Fruit fly (Drosophila melanogaster) whole organism, wandering third instar larva: ENCODE results near the gene CG11723.
A peak's percentile ranks its signal among the peaks of the same experiment; 100 is the strongest.

Experiments
- Abd-B ChIP-seq: fragments of >200 bp; optimal IDR thresholded peaks from 2 replicates; lab custom pipeline; 2017; ENCODE audit warnings: missing biosample characterization, missing genetic modification characterization
- CG32264 ChIP-seq: fragments of 200-800 bp; sonication (Bioruptor generic); optimal IDR thresholded peaks from 2 replicates; lab custom pipeline; 2016; ENCODE audit warnings: missing biosample characterization, missing genetic modification characterization
- CG9705 ChIP-seq: fragments of 200-800 bp; sonication (Bioruptor generic); optimal IDR thresholded peaks from 2 replicates; lab custom pipeline; 2018; ENCODE audit warnings: missing biosample characterization, mild to moderate bottlenecking, missing genetic modification characterization
- CrebA ChIP-seq: fragments of 200-800 bp; sonication (Bioruptor generic); optimal IDR thresholded peaks from 2 replicates; lab custom pipeline; 2016; ENCODE audit warnings: missing biosample characterization, mild to moderate bottlenecking, missing genetic modification characterization, borderline replicate concordance
- Dfd ChIP-seq: fragments of >200 bp; optimal IDR thresholded peaks from 2 replicates; lab custom pipeline; 2017; ENCODE audit warnings: missing biosample characterization, missing genetic modification characterization
- Dif ChIP-seq: fragments of 200-275, 200-300 bp; sonication (Bioruptor generic); optimal IDR thresholded peaks from 2 replicates; lab custom pipeline; 2018; ENCODE audit warnings: missing biosample characterization, missing genetic modification characterization; ENCODE audit not compliant: partially characterized antibody
- GATAd ChIP-seq: sonication (Bioruptor generic); optimal IDR thresholded peaks from 2 replicates; lab custom pipeline; 2016; ENCODE audit warnings: missing biosample characterization, missing genetic modification characterization
- HLH106 ChIP-seq: fragments of 200-800 bp; optimal IDR thresholded peaks from 3 replicates; lab custom pipeline; 2019; ENCODE audit warnings: missing biosample characterization, mild to moderate bottlenecking, missing genetic modification characterization, moderate library complexity
- Hnf4 ChIP-seq: fragments of 200-800 bp; sonication (Bioruptor generic); optimal IDR thresholded peaks from 2 replicates; lab custom pipeline; 2016; ENCODE audit warnings: missing biosample characterization, mild to moderate bottlenecking, missing genetic modification characterization
- Hr78 ChIP-seq: fragments of >200 bp; optimal IDR thresholded peaks from 2 replicates; lab custom pipeline; 2017; ENCODE audit warnings: missing biosample characterization, missing genetic modification characterization
- Hr83 ChIP-seq: fragments of 200-300 bp; sonication (Bioruptor generic); optimal IDR thresholded peaks from 2 replicates; lab custom pipeline; 2016; ENCODE audit warnings: missing biosample characterization, mild to moderate bottlenecking, missing genetic modification characterization, moderate library complexity; ENCODE audit not compliant: poor library complexity, severe bottlenecking
- Jra ChIP-seq: sonication (Bioruptor generic); optimal IDR thresholded peaks from 2 replicates; lab custom pipeline; 2016; ENCODE audit warnings: missing biosample characterization, missing genetic modification characterization
- Mio ChIP-seq: sonication (Bioruptor generic); optimal IDR thresholded peaks from 2 replicates; lab custom pipeline; 2016; ENCODE audit warnings: missing biosample characterization, missing genetic modification characterization
- Myc ChIP-seq: fragments of >200 bp; optimal IDR thresholded peaks from 2 replicates; lab custom pipeline; 2017
- N ChIP-seq: fragments of >200 bp; optimal IDR thresholded peaks from 2 replicates; lab custom pipeline; 2018; ENCODE audit warnings: missing biosample characterization, missing external identifiers, missing genetic modification characterization
- OdsH ChIP-seq: fragments of 200-800 bp; sonication (Bioruptor generic); optimal IDR thresholded peaks from 2 replicates; lab custom pipeline; 2016; ENCODE audit warnings: missing biosample characterization, mild to moderate bottlenecking, missing genetic modification characterization
- Rel ChIP-seq, 2 experiments: fragments of 200-800 bp; sonication (Bioruptor generic) in 1 of 2; optimal IDR thresholded peaks; 2 replicates in 1 of 2; 3 replicates in 1 of 2; lab custom pipeline; 2016 to 2019; ENCODE audit warnings: mild to moderate bottlenecking in 2 of 2, missing biosample characterization in 2 of 2, missing genetic modification characterization in 2 of 2, moderate library complexity in 1 of 2
- Sp1 ChIP-seq: fragments of 200-800 bp; sonication (Bioruptor generic); optimal IDR thresholded peaks from 3 replicates; lab custom pipeline; 2019; ENCODE audit warnings: missing biosample characterization, mild to moderate bottlenecking, missing genetic modification characterization, moderate library complexity
- Vsx2 ChIP-seq: fragments of 200-300, 225-300 bp; sonication (Bioruptor generic); optimal IDR thresholded peaks from 2 replicates; lab custom pipeline; 2018; ENCODE audit warnings: missing biosample characterization, missing genetic modification characterization; ENCODE audit not compliant: partially characterized antibody
- br ChIP-seq: fragments of 200-800 bp; sonication (Bioruptor generic); optimal IDR thresholded peaks from 2 replicates; lab custom pipeline; 2016; ENCODE audit warnings: missing biosample characterization, missing genetic modification characterization
- brk ChIP-seq: fragments of 200-800 bp; sonication (Bioruptor generic); optimal IDR thresholded peaks from 2 replicates; lab custom pipeline; 2016; ENCODE audit warnings: missing biosample characterization, mild to moderate bottlenecking, missing genetic modification characterization
- dl ChIP-seq, 2 experiments: fragments of 175-275, 200-275 bp in 1 of 2; fragments of 200-275 bp in 1 of 2; sonication (Bioruptor generic); optimal IDR thresholded peaks; lab custom pipeline; 2018; ENCODE audit warnings: mild to moderate bottlenecking in 2 of 2, missing biosample characterization in 2 of 2, missing genetic modification characterization in 2 of 2, moderate library complexity in 2 of 2; ENCODE audit not compliant: partially characterized antibody in 2 of 2, insufficient read depth in 1 of 2
- dmrt93B ChIP-seq: fragments of 200-800 bp; sonication (Bioruptor generic); optimal IDR thresholded peaks from 2 replicates; lab custom pipeline; 2018; ENCODE audit warnings: missing biosample characterization, mild to moderate bottlenecking, missing genetic modification characterization
- dsf ChIP-seq: sonication (Bioruptor generic); optimal IDR thresholded peaks from 2 replicates; lab custom pipeline; 2016; ENCODE audit warnings: missing biosample characterization, missing genetic modification characterization, borderline replicate concordance
- ey ChIP-seq: fragments of 200-800 bp; sonication (Bioruptor generic); optimal IDR thresholded peaks from 2 replicates; lab custom pipeline; 2016; ENCODE audit warnings: missing biosample characterization, missing genetic modification characterization
- foxo ChIP-seq, 2 experiments: fragments of 200-800 bp; sonication (Bioruptor generic); optimal IDR thresholded peaks; 2 replicates in 1 of 2; 3 replicates in 1 of 2; lab custom pipeline; 2016 to 2017; ENCODE audit warnings: missing biosample characterization in 2 of 2, missing genetic modification characterization in 2 of 2
- fru ChIP-seq: fragments of 200-800 bp; sonication (Bioruptor generic); optimal IDR thresholded peaks from 3 replicates; lab custom pipeline; 2016; ENCODE audit warnings: missing biosample characterization, mild to moderate bottlenecking, missing genetic modification characterization
- h ChIP-seq: fragments of 200-800 bp; sonication (Bioruptor generic); optimal IDR thresholded peaks from 3 replicates; lab custom pipeline; 2016; ENCODE audit warnings: missing biosample characterization, mild to moderate bottlenecking, missing genetic modification characterization
- jim ChIP-seq: fragments of 175-275, 200-325 bp; sonication (Bioruptor generic); optimal IDR thresholded peaks from 2 replicates; lab custom pipeline; 2016; ENCODE audit warnings: missing biosample characterization, mild to moderate bottlenecking, missing genetic modification characterization
- lola ChIP-seq: fragments of >200 bp; optimal IDR thresholded peaks from 2 replicates; lab custom pipeline; 2017; ENCODE audit warnings: missing biosample characterization, missing genetic modification characterization
- pan ChIP-seq: fragments of >200 bp; optimal IDR thresholded peaks from 2 replicates; lab custom pipeline; 2017
- psq ChIP-seq: fragments of 200-800 bp; sonication (Bioruptor generic); optimal IDR thresholded peaks from 3 replicates; lab custom pipeline; 2017; ENCODE audit warnings: missing biosample characterization, mild to moderate bottlenecking, missing genetic modification characterization, moderate library complexity
- rgr ChIP-seq: fragments of 200-800 bp; sonication (Bioruptor generic); optimal IDR thresholded peaks from 3 replicates; lab custom pipeline; 2016; ENCODE audit warnings: missing biosample characterization, mild to moderate bottlenecking, missing genetic modification characterization
- sage ChIP-seq: fragments of 200-800 bp; sonication (Bioruptor generic); optimal IDR thresholded peaks from 2 replicates; lab custom pipeline; 2016; ENCODE audit warnings: missing biosample characterization, mild to moderate bottlenecking, missing genetic modification characterization
- sv ChIP-seq: fragments of 200-800 bp; sonication (Bioruptor generic); optimal IDR thresholded peaks from 3 replicates; lab custom pipeline; 2016; ENCODE audit warnings: missing biosample characterization, missing genetic modification characterization
- tai ChIP-seq: sonication (Bioruptor generic); optimal IDR thresholded peaks from 2 replicates; lab custom pipeline; 2016; ENCODE audit warnings: missing biosample characterization, missing genetic modification characterization
- usp ChIP-seq: fragments of >200 bp; optimal IDR thresholded peaks from 2 replicates; lab custom pipeline; 2017; ENCODE audit warnings: missing biosample characterization, missing genetic modification characterization
- woc ChIP-seq: sonication (Bioruptor generic); optimal IDR thresholded peaks from 2 replicates; lab custom pipeline; 2016; ENCODE audit warnings: missing biosample characterization, mild to moderate bottlenecking, missing genetic modification characterization

The CG11723 gene

dm6 chr2L:2179366-2179765 lies 32.3 kb upstream of the CG11723 start:
- TF ChIP-seq sv (GFP tag; lab: Kevin White, UChicago) = peak; percentile 37
- peak; percentile 30 for TF ChIP-seq h (GFP tag; lab: Kevin White, UChicago)
- TF ChIP-seq Hnf4 (GFP tag; lab: Kevin White, UChicago) = no peak
- TF ChIP-seq woc (GFP tag; lab: Kevin White, UChicago) = no peak
- no peak for TF ChIP-seq dl (GFP tag; optimal IDR thresholded peaks at IDR 0.05; lab: Kevin White, UChicago; ENCODE audit: insufficient read depth in 1 of 2, partially characterized antibody in 2 of 2)

dm6 chr2L:2178810-2179143 lies 31.7 kb upstream of the CG11723 start:
- TF ChIP-seq foxo (GFP tag; optimal IDR thresholded peaks at IDR 0.05; lab: Kevin White, UChicago) (peak; percentile 14 to 34), h (GFP tag; lab: Kevin White, UChicago) (no peak), ey (GFP tag; lab: Kevin White, UChicago) (peak; percentile 13)

DNA sequence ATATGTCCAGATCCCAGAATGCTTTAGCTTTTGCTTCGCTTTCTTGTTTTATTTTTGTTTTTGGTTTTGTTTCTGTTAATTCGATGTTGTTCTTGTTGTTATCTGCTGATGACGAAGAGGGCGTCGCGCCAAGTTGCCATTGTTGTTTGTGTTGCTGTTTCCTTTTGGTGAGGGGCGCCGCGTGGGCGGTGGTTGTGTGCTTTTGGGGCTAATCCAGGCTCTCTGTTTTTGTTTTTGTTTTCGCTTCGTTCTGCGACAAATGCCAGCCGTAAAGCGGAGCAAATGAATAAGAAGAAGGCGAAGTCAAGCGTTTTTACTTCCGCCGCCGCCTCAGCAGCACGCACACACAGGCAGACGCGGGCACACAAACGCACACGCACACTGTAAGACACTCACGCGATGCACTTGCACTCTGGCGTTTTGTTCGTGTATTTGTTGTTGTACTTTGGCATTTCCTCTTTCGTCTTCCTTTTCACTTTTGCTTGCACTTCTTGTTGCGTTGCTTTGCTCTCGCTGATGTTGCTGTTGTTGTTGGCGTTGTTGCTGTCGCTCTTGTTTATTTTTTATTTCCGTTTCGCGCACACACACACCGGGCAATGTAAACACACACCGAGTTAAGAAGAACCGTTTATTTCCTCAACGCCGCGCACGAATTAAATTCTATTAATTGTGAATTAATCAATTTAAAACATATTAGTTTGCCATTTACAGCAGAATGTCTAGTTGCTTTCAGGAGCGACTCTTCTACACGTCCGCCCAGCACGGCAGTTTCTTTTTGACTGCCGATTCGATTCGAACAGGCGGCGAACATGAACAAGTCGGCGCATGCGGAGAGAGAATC lies 31.1 kb upstream of the CG11723 start, which contains the start of gene aop:
Gene aop (minus strand): TSS at position 786 of the 841 bp plus-strand sequence.
- TF ChIP-seq jim (GFP tag; lab: Kevin White, UChicago) (no peak), Dfd (GFP tag; lab: Kevin White, UChicago) (peak; percentile 50), sv (GFP tag; lab: Kevin White, UChicago) (no peak), h (GFP tag; lab: Kevin White, UChicago) (peak; percentile 50), dsf (GFP tag; lab: Kevin White, UChicago) (no peak), dl (GFP tag; optimal IDR thresholded peaks at IDR 0.05; lab: Kevin White, UChicago; ENCODE audit: insufficient read depth in 1 of 2, partially characterized antibody in 2 of 2) (peak in 1 of 2 experiments; percentile 74), usp (GFP tag; lab: Kevin White, UChicago) (no peak), Rel (GFP tag; optimal IDR thresholded peaks at IDR 0.05; lab: Kevin White, UChicago) (no peak), Rel (tag; optimal IDR thresholded peaks at IDR 0.05; lab: Kevin White, UChicago) (peak; percentile 63), rgr (GFP tag; lab: Kevin White, UChicago) (peak; percentile 59), Hnf4 (GFP tag; lab: Kevin White, UChicago) (peak; percentile 4), brk (GFP tag; lab: Kevin White, UChicago) (no peak), br (no peak), Vsx2 (GFP tag; lab: Kevin White, UChicago) (peak; percentile 54), Jra (GFP tag; lab: Kevin White, UChicago) (no peak), OdsH (GFP tag; lab: Kevin White, UChicago) (no peak), fru (GFP tag; lab: Kevin White, UChicago) (peak; percentile 11), Hr78 (GFP tag; lab: Kevin White, UChicago) (no peak), Hr83 (GFP tag; lab: Kevin White, UChicago) (peak; percentile 50), CG9705 (GFP tag; lab: Kevin White, UChicago) (no peak), dmrt93B (no peak), pan (lab: Kevin White, UChicago) (no peak), Sp1 (GFP tag; lab: Kevin White, UChicago) (peak; percentile 67), N (GFP tag; lab: Kevin White, UChicago) (no peak), psq (GFP tag; lab: Kevin White, UChicago) (peak; percentile 95), HLH106 (tag; lab: Kevin White, UChicago) (peak; percentile 18), foxo (GFP tag; optimal IDR thresholded peaks at IDR 0.05; lab: Kevin White, UChicago) (no peak), CG32264 (no peak), Dif (peak; percentile 68), woc (GFP tag; lab: Kevin White, UChicago) (no peak), lola (GFP tag; lab: Kevin White, UChicago) (no peak), Mio (GFP tag; lab: Kevin White, UChicago) (no peak), Myc (no peak), Abd-B (GFP tag; lab: Kevin White, UChicago) (no peak), CrebA (no peak), tai (no peak), GATAd (GFP tag; lab: Kevin White, UChicago) (no peak), sage (GFP tag; lab: Kevin White, UChicago) (no peak), ey (GFP tag; lab: Kevin White, UChicago) (no peak)
